Fruit fly (Drosophila melanogaster): ENCODE measurements around the gene gdl.

- TF ChIP-seq ovo (GFP tag; optimal IDR thresholded peaks at IDR 0.05) (no peak), CG11617 (GFP tag; optimal IDR thresholded peaks at IDR 0.05) (no peak), cnc (optimal IDR thresholded peaks at IDR 0.05) (no peak), CG7101 (tag; optimal IDR thresholded peaks at IDR 0.05) (no peak), CG7045 (GFP tag; optimal IDR thresholded peaks at IDR 0.05) (no peak), CG14711 (tag; optimal IDR thresholded peaks at IDR 0.05) (no peak)
These were observed 26.6 kb downstream of the gdl start for dm6 chr3L:15535800-15536225.

All from whole organism, adult.